Fruit fly (Drosophila melanogaster) whole organism, wandering third instar larva: ENCODE data around the gene rdhB.

Source experiments
- Abd-B ChIP-seq: fragments of >200 bp; optimal IDR thresholded peaks from 2 replicates; lab custom pipeline; 2017; ENCODE audit warnings: missing biosample characterization, missing genetic modification characterization
- CG32264 ChIP-seq: fragments of 200-800 bp; sonication (Bioruptor generic); optimal IDR thresholded peaks from 2 replicates; lab custom pipeline; 2016; ENCODE audit warnings: missing biosample characterization, missing genetic modification characterization
- Dfd ChIP-seq: fragments of >200 bp; optimal IDR thresholded peaks from 2 replicates; lab custom pipeline; 2017; ENCODE audit warnings: missing biosample characterization, missing genetic modification characterization
- Dif ChIP-seq: fragments of 200-275, 200-300 bp; sonication (Bioruptor generic); optimal IDR thresholded peaks from 2 replicates; lab custom pipeline; 2018; ENCODE audit warnings: missing biosample characterization, missing genetic modification characterization; ENCODE audit not compliant: partially characterized antibody
- HLH106 ChIP-seq: fragments of 200-800 bp; optimal IDR thresholded peaks from 3 replicates; lab custom pipeline; 2019; ENCODE audit warnings: missing biosample characterization, mild to moderate bottlenecking, missing genetic modification characterization, moderate library complexity
- Hnf4 ChIP-seq: fragments of 200-800 bp; sonication (Bioruptor generic); optimal IDR thresholded peaks from 2 replicates; lab custom pipeline; 2016; ENCODE audit warnings: missing biosample characterization, mild to moderate bottlenecking, missing genetic modification characterization
- Hr78 ChIP-seq: fragments of >200 bp; optimal IDR thresholded peaks from 2 replicates; lab custom pipeline; 2017; ENCODE audit warnings: missing biosample characterization, missing genetic modification characterization
- Hr83 ChIP-seq: fragments of 200-300 bp; sonication (Bioruptor generic); optimal IDR thresholded peaks from 2 replicates; lab custom pipeline; 2016; ENCODE audit warnings: missing biosample characterization, mild to moderate bottlenecking, missing genetic modification characterization, moderate library complexity; ENCODE audit not compliant: poor library complexity, severe bottlenecking
- Jra ChIP-seq: sonication (Bioruptor generic); optimal IDR thresholded peaks from 2 replicates; lab custom pipeline; 2016; ENCODE audit warnings: missing biosample characterization, missing genetic modification characterization
- Mio ChIP-seq: sonication (Bioruptor generic); optimal IDR thresholded peaks from 2 replicates; lab custom pipeline; 2016; ENCODE audit warnings: missing biosample characterization, missing genetic modification characterization
- Myc ChIP-seq: fragments of >200 bp; optimal IDR thresholded peaks from 2 replicates; lab custom pipeline; 2017
- N ChIP-seq: fragments of >200 bp; optimal IDR thresholded peaks from 2 replicates; lab custom pipeline; 2018; ENCODE audit warnings: missing biosample characterization, missing external identifiers, missing genetic modification characterization
- Rel ChIP-seq, 2 experiments: fragments of 200-800 bp; sonication (Bioruptor generic) in 1 of 2; optimal IDR thresholded peaks; 2 replicates in 1 of 2; 3 replicates in 1 of 2; lab custom pipeline; 2016 to 2019; ENCODE audit warnings: mild to moderate bottlenecking in 2 of 2, missing biosample characterization in 2 of 2, missing genetic modification characterization in 2 of 2, moderate library complexity in 1 of 2
- Sp1 ChIP-seq: fragments of 200-800 bp; sonication (Bioruptor generic); optimal IDR thresholded peaks from 3 replicates; lab custom pipeline; 2019; ENCODE audit warnings: missing biosample characterization, mild to moderate bottlenecking, missing genetic modification characterization, moderate library complexity
- br ChIP-seq: fragments of 200-800 bp; sonication (Bioruptor generic); optimal IDR thresholded peaks from 2 replicates; lab custom pipeline; 2016; ENCODE audit warnings: missing biosample characterization, missing genetic modification characterization
- brk ChIP-seq: fragments of 200-800 bp; sonication (Bioruptor generic); optimal IDR thresholded peaks from 2 replicates; lab custom pipeline; 2016; ENCODE audit warnings: missing biosample characterization, mild to moderate bottlenecking, missing genetic modification characterization
- dl ChIP-seq, 2 experiments: fragments of 175-275, 200-275 bp in 1 of 2; fragments of 200-275 bp in 1 of 2; sonication (Bioruptor generic); optimal IDR thresholded peaks; lab custom pipeline; 2018; ENCODE audit warnings: mild to moderate bottlenecking in 2 of 2, missing biosample characterization in 2 of 2, missing genetic modification characterization in 2 of 2, moderate library complexity in 2 of 2; ENCODE audit not compliant: partially characterized antibody in 2 of 2, insufficient read depth in 1 of 2
- dsf ChIP-seq: sonication (Bioruptor generic); optimal IDR thresholded peaks from 2 replicates; lab custom pipeline; 2016; ENCODE audit warnings: missing biosample characterization, missing genetic modification characterization, borderline replicate concordance
- ey ChIP-seq: fragments of 200-800 bp; sonication (Bioruptor generic); optimal IDR thresholded peaks from 2 replicates; lab custom pipeline; 2016; ENCODE audit warnings: missing biosample characterization, missing genetic modification characterization
- foxo ChIP-seq, 2 experiments: fragments of 200-800 bp; sonication (Bioruptor generic); optimal IDR thresholded peaks; 2 replicates in 1 of 2; 3 replicates in 1 of 2; lab custom pipeline; 2016 to 2017; ENCODE audit warnings: missing biosample characterization in 2 of 2, missing genetic modification characterization in 2 of 2
- fru ChIP-seq: fragments of 200-800 bp; sonication (Bioruptor generic); optimal IDR thresholded peaks from 3 replicates; lab custom pipeline; 2016; ENCODE audit warnings: missing biosample characterization, mild to moderate bottlenecking, missing genetic modification characterization
- h ChIP-seq: fragments of 200-800 bp; sonication (Bioruptor generic); optimal IDR thresholded peaks from 3 replicates; lab custom pipeline; 2016; ENCODE audit warnings: missing biosample characterization, mild to moderate bottlenecking, missing genetic modification characterization
- jim ChIP-seq: fragments of 175-275, 200-325 bp; sonication (Bioruptor generic); optimal IDR thresholded peaks from 2 replicates; lab custom pipeline; 2016; ENCODE audit warnings: missing biosample characterization, mild to moderate bottlenecking, missing genetic modification characterization
- pan ChIP-seq: fragments of >200 bp; optimal IDR thresholded peaks from 2 replicates; lab custom pipeline; 2017
- psq ChIP-seq: fragments of 200-800 bp; sonication (Bioruptor generic); optimal IDR thresholded peaks from 3 replicates; lab custom pipeline; 2017; ENCODE audit warnings: missing biosample characterization, mild to moderate bottlenecking, missing genetic modification characterization, moderate library complexity
- rgr ChIP-seq: fragments of 200-800 bp; sonication (Bioruptor generic); optimal IDR thresholded peaks from 3 replicates; lab custom pipeline; 2016; ENCODE audit warnings: missing biosample characterization, mild to moderate bottlenecking, missing genetic modification characterization
- sv ChIP-seq: fragments of 200-800 bp; sonication (Bioruptor generic); optimal IDR thresholded peaks from 3 replicates; lab custom pipeline; 2016; ENCODE audit warnings: missing biosample characterization, missing genetic modification characterization
- usp ChIP-seq: fragments of >200 bp; optimal IDR thresholded peaks from 2 replicates; lab custom pipeline; 2017; ENCODE audit warnings: missing biosample characterization, missing genetic modification characterization

The rdhB gene

DNA sequence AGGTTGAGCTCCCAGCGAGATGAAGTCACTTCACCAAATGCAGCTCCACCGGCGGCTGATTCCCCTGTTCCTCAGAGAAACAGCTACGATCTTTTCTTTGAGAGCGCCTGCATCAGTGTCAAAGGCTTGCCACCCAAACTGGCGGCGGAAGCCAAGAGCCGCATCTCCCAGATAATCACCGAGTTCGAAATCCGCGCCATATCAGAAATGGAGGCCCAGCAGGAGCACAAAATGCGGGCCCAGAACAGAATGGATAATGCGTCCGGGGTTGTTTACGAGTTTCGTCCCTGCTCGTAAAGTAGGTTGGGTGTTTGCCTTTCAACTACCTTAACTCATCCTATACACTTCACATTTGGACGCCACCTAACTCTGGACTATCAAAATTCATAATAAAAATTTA, 30.2 kb downstream of the rdhB start, which contains the start of gene Gpdh3:
TSS of gene Gpdh3 (plus strand) at position 301 of the 400 bp plus-strand sequence.
- TF ChIP-seq CG32264 (GFP tag; lab: Kevin White, UChicago) (no peak), jim (GFP tag; lab: Kevin White, UChicago) (no peak)

- no peak for TF ChIP-seq foxo (GFP tag; optimal IDR thresholded peaks at IDR 0.05; lab: Kevin White, UChicago)
- no peak for TF ChIP-seq rgr (GFP tag; lab: Kevin White, UChicago)
- no peak for TF ChIP-seq N (GFP tag; lab: Kevin White, UChicago)
- no peak for TF ChIP-seq br (GFP tag; lab: Kevin White, UChicago)
- no peak for TF ChIP-seq jim (GFP tag; lab: Kevin White, UChicago)
- no peak for TF ChIP-seq h (GFP tag; lab: Kevin White, UChicago)
- no peak for TF ChIP-seq sv
- no peak for TF ChIP-seq Jra (GFP tag; lab: Kevin White, UChicago)
- no peak for TF ChIP-seq dl (GFP tag; optimal IDR thresholded peaks at IDR 0.05; lab: Kevin White, UChicago; ENCODE audit: insufficient read depth in 1 of 2, partially characterized antibody in 2 of 2)
- no peak for TF ChIP-seq brk
Observed at dm6 chr3R:22389614-22390013, 38.1 kb downstream of the rdhB start, which contains the start of the genes CAH8 and CG7059. CAH8 (minus strand) TSS chr3R:22389714. CG7059 (plus strand) TSS chr3R:22389780.

DNA sequence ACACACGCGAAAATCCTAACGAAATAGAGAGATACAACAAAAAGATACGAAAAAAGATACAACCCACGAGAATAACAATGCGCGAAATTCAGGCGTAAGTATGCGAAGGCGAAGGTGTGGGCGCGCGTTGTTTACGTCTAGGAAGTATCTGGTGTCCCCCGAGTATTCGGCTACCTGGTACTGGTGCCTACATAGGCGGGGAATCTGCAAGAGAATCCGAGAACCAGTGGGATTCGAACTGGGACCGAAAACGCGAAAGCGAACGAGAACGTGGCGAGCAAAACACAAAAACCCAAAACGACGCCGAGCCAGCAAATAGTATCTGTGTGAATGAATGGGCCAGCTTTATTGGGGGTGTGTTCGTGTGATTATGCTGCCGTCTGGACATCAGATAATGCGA, 38.6 kb downstream of the rdhB start:
- TF ChIP-seq Dif (no peak), psq (peak; percentile 45), Hnf4 (GFP tag; lab: Kevin White, UChicago) (no peak), dl (GFP tag; optimal IDR thresholded peaks at IDR 0.05; lab: Kevin White, UChicago; ENCODE audit: insufficient read depth in 1 of 2, partially characterized antibody in 2 of 2) (no peak), jim (GFP tag; lab: Kevin White, UChicago) (no peak), Jra (GFP tag; lab: Kevin White, UChicago) (no peak)

DNA sequence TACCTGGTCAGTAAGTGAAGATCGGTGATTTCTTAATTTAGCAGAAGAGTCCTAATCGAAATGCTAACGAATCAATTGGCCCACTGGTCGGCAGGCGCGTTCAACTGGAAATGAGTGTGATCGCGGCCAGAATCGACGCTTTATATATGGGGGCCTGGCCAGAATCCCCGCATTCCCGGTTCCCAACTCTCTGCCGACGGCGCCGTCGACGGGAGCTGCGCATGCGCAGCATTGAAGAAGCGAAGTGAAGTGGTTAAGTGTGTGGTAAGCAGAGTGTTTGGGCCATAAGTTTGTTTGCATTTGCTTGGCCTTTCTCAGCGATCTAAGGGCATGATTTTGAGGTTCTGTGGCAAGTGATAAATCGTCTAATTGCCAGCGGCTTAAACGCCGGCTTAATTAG, 42.5 kb downstream of the rdhB start, which contains the start of gene CG13857:
TSS of gene CG13857 (minus strand) at position 101 of the 400 bp plus-strand sequence.
- TF ChIP-seq HLH106 (tag; lab: Kevin White, UChicago) (no peak), ey (no peak), psq (no peak), Hnf4 (GFP tag; lab: Kevin White, UChicago) (no peak), Sp1 (GFP tag; lab: Kevin White, UChicago) (no peak), Dfd (GFP tag; lab: Kevin White, UChicago) (no peak), brk (no peak), sv (no peak), Hr78 (GFP tag; lab: Kevin White, UChicago) (no peak), pan (lab: Kevin White, UChicago) (no peak), Jra (GFP tag; lab: Kevin White, UChicago) (no peak), Dif (no peak), rgr (GFP tag; lab: Kevin White, UChicago) (no peak)

DNA sequence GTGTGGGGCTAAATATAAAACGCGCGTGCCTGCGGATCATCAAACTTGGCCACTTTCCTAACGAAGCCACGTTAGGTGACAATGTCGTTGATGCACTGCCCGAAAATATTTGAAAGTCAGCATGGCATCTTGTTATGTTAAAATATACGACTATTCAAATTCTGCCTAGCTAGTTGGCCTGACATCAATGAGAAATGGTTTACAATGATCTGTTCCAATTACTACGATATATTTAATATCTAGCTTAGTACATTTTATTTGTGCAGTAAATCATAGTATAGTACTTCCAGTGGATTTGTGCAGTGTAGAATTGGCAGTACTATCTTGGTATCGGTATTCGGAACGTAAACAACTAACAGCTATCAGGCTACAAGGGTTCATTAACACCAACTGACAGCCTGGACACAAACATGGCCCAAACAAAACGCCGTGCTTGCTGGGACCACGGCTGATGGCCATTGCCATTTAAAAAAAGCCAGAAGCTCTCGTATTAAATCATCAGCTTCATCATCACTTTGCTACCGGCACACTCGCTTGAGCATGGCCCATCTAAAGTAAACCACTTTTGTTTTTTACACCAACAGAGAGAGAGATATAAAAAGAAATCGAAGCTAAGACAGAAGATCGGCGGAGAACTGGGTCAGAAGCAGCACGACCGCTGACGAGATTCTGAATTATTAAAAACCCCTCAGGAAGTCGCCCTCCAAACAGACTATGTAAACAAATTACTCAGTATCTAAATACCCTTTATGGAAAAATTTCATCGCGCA, 44.1 kb downstream of the rdhB start:
- TF ChIP-seq Hnf4 (GFP tag; lab: Kevin White, UChicago): no peak
- TF ChIP-seq dsf (GFP tag; lab: Kevin White, UChicago): no peak
- no peak for TF ChIP-seq Abd-B (GFP tag; lab: Kevin White, UChicago)
- TF ChIP-seq fru (GFP tag; lab: Kevin White, UChicago): no peak
- no peak for TF ChIP-seq Hr83 (GFP tag; lab: Kevin White, UChicago)
- TF ChIP-seq jim (GFP tag; lab: Kevin White, UChicago): no peak
- no peak for TF ChIP-seq foxo (GFP tag; optimal IDR thresholded peaks at IDR 0.05; lab: Kevin White, UChicago)
- TF ChIP-seq Myc: no peak
- no peak for TF ChIP-seq h (GFP tag; lab: Kevin White, UChicago)
- no peak for TF ChIP-seq Dif
- TF ChIP-seq, all 38 proteins: peak for 0

DNA sequence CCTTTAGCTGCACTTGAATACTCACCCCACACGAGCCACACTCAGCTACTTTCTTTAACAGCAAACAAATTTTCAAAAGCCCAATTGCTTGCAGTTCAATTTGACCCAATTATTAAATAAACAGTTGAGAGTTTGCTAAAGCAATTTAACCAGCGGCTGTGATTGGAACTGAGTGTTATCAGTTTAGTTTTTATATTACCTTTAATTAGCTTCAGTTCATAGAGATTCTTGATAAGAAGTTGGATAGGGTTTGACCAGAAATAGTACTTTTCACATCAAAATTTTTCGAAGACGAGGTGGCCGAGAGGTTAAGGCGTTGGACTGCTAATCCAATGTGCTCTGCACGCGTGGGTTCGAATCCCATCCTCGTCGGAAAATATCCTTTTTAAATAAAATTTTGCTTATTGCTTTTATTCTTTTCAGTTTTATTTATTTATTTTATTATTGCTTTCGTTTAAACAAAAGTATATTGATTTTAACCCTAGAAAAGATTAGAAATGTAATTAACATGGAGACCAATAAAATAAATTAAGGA, 44.8 kb downstream of the rdhB start:
- TF ChIP-seq usp (GFP tag; lab: Kevin White, UChicago) (no peak), rgr (GFP tag; lab: Kevin White, UChicago) (no peak), Mio (no peak), brk (no peak), HLH106 (tag; lab: Kevin White, UChicago) (no peak), Sp1 (GFP tag; lab: Kevin White, UChicago) (no peak), pan (lab: Kevin White, UChicago) (no peak), Rel (GFP tag; optimal IDR thresholded peaks at IDR 0.05; lab: Kevin White, UChicago) (no peak), Rel (tag; optimal IDR thresholded peaks at IDR 0.05; lab: Kevin White, UChicago) (no peak)
